Worm (Caenorhabditis elegans): ENCODE results near the gene F09F9.5.

ce11 chrX:4167150-4167549 lies 49.4 kb downstream of the F09F9.5 start, which contains the start of gene ZK470.14:
- TF ChIP-seq ceh-63 (GFP tag; optimal IDR thresholded peaks at IDR 0.05) (no peak), jun-1 (tag; optimal IDR thresholded peaks at IDR 0.05) (no peak), dpl-1 (GFP tag; optimal IDR thresholded peaks at IDR 0.05) (no peak), nhr-76 (tag; optimal IDR thresholded peaks at IDR 0.05) (no peak), sox-4 (tag; optimal IDR thresholded peaks at IDR 0.05) (no peak), ceh-88 (GFP tag; IDR thresholded peaks at IDR 0.05) (no peak), vab-15 (tag; optimal IDR thresholded peaks at IDR 0.05) (no peak), xbp-1 (tag; optimal IDR thresholded peaks at IDR 0.05) (no peak), aly-2 (tag; optimal IDR thresholded peaks at IDR 0.05) (no peak), unc-62 (GFP tag; optimal IDR thresholded peaks at IDR 0.05) (no peak), lin-35 (GFP tag; optimal IDR thresholded peaks at IDR 0.05) (no peak)

All from whole organism, L1 larva.